Worm (Caenorhabditis elegans) whole organism, midembryonic: ENCODE data around the gene sprp-4.

Experiments used
- T22C8.4 ChIP-seq: fragments of 200-800 bp; sonication (Bioruptor generic); IDR thresholded peaks from 2 replicates; pipeline ENCODE4 v1.3.6; 2022; ENCODE audit warnings: missing genetic modification characterization, missing compliant biosample characterization
- cog-1 ChIP-seq: sonication (generic microtip); optimal IDR thresholded peaks from 2 replicates; lab custom pipeline; 2016; ENCODE audit warnings: missing genetic modification characterization, missing compliant biosample characterization
- flt-1 ChIP-seq: fragments of 200-800 bp; sonication (Bioruptor generic); IDR thresholded peaks from 2 replicates; pipeline ENCODE4 v1.3.6; 2022; ENCODE audit warnings: missing genetic modification characterization, missing compliant biosample characterization
- med-1 ChIP-seq: sonication (generic microtip); optimal IDR thresholded peaks from 2 replicates; lab custom pipeline; 2017; ENCODE audit warnings: missing genetic modification characterization, mild to moderate bottlenecking, missing compliant biosample characterization, antibody characterized with exemption, missing genetic modification reagents; ENCODE audit not compliant: insufficient read depth
- ztf-23 ChIP-seq: fragments of 200-800 bp; sonication (Bioruptor generic); IDR thresholded peaks from 2 replicates; pipeline ENCODE4 v1.3.6; 2022; ENCODE audit warnings: missing genetic modification reagents, missing genetic modification characterization, missing compliant biosample characterization

- TF ChIP-seq flt-1 (GFP tag; lab: Robert Waterston, UW), result no peak
- no peak for TF ChIP-seq med-1
- no peak for TF ChIP-seq ztf-23 (GFP tag; lab: Robert Waterston, UW)
- no peak for TF ChIP-seq cog-1 (tag; lab: Kevin White, UChicago)
- TF ChIP-seq T22C8.4 (GFP tag; lab: Robert Waterston, UW), result no peak
These were observed 22.4 kb upstream of the sprp-4 start for ce11 chrX:8875867-8876266.
